Fruit fly (Drosophila melanogaster): Measurements from ENCODE around the gene hoip.

Gene hoip

DNA sequence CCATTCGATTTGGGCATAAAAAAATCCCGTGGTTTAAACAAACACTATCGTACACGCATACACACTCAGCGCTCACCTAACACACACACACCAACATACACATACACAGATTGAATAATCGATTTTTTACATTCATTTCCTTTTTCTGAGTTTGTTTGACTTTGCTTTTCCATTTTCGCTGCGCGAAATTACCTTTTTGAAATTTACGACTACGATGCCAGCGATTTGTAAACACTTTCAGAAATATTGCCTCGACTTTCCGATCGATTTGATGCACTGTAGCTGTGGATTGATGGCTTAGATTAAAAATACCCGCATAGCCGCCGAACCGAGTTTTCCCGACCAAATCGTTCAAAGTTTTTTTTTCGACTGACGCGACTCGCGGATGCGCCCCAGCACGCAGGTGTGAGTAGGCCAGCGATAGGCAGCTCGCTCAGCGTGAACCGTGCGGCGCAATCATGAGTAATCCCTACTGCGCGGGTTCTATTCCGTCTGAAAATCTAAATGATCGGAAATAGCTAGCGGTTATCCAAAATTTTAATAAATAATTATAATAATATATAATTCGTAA is 583 bp upstream of the hoip start, which contains the start of gene Pka-C1 (continued):
- TF ChIP-seq odd (GFP tag; optimal IDR thresholded peaks at IDR 0.05): peak; percentile 35
- no peak for TF ChIP-seq CG31365 (tag; optimal IDR thresholded peaks at IDR 0.05)
- no peak for TF ChIP-seq CG15073 (GFP tag; optimal IDR thresholded peaks at IDR 0.05)
- no peak for TF ChIP-seq cwo (GFP tag; optimal IDR thresholded peaks at IDR 0.05)
- no peak for TF ChIP-seq kay (GFP tag; optimal IDR thresholded peaks at IDR 0.05)
- TF ChIP-seq CG17359 (tag; optimal IDR thresholded peaks at IDR 0.05): peak; percentile 11
- TF ChIP-seq CG6683 (GFP tag; optimal IDR thresholded peaks at IDR 0.05): no peak
- TF ChIP-seq sisA (GFP tag; IDR thresholded peaks at IDR 0.05): 0 out of 2 replicates have a peak, but pooled peaks have one; percentile 21
- TF ChIP-seq slp2 (GFP tag; optimal IDR thresholded peaks at IDR 0.05): no peak
- peak; percentile 93 for TF ChIP-seq CG8478 (optimal IDR thresholded peaks at IDR 0.05)
- 0 out of 3 replicates have a peak, but pooled peaks have one; percentile 49 for TF ChIP-seq CG2199 (GFP tag; IDR thresholded peaks at IDR 0.05)
- no peak for TF ChIP-seq esg (GFP tag; conservative IDR thresholded peaks at IDR 0.05)
- TF ChIP-seq gt (GFP tag; IDR thresholded peaks at IDR 0.05): no peak
- TF ChIP-seq ase (GFP tag; IDR thresholded peaks at IDR 0.05): 0 out of 3 replicates have a peak, but pooled peaks have one; percentile 14
- TF ChIP-seq CHES-1-like (GFP tag; optimal IDR thresholded peaks at IDR 0.05): peak; percentile 18
- no peak for TF ChIP-seq Myb (GFP tag; optimal IDR thresholded peaks at IDR 0.05)
- TF ChIP-seq her (GFP tag; optimal IDR thresholded peaks at IDR 0.05): peak; percentile 100
- no peak for TF ChIP-seq tap (tag; optimal IDR thresholded peaks at IDR 0.05)
- TF ChIP-seq unpg (GFP tag; optimal IDR thresholded peaks at IDR 0.05): no peak
- TF ChIP-seq HLH54F (GFP tag; optimal IDR thresholded peaks at IDR 0.05): no peak
- TF ChIP-seq HHEX (GFP tag; optimal IDR thresholded peaks at IDR 0.05): no peak
- TF ChIP-seq sug (tag; optimal IDR thresholded peaks at IDR 0.05): peak; percentile 32
- peak; percentile 69; the same call in 2 of the 3 replicates for TF ChIP-seq CG11560 (tag; IDR thresholded peaks at IDR 0.05)
- TF ChIP-seq CG10654 (GFP tag; optimal IDR thresholded peaks at IDR 0.05): no peak
- TF ChIP-seq p53 (GFP tag; optimal IDR thresholded peaks at IDR 0.05): no peak
- no peak; the same call in 1 of the 2 replicates for TF ChIP-seq stc (GFP tag; IDR thresholded peaks at IDR 0.05)
- no peak for TF ChIP-seq lov (optimal IDR thresholded peaks at IDR 0.05)
- TF ChIP-seq lov (GFP tag; IDR thresholded peaks at IDR 0.05): 0 out of 3 replicates have a peak, but pooled peaks have one; percentile 24
- no peak for TF ChIP-seq Neu2 (GFP tag; optimal IDR thresholded peaks at IDR 0.05; ENCODE audit: borderline replicate concordance)
- no peak for TF ChIP-seq CG2875 (GFP tag; optimal IDR thresholded peaks at IDR 0.05)
- no peak for TF ChIP-seq CG7556 (GFP tag; optimal IDR thresholded peaks at IDR 0.05)
- TF ChIP-seq nerfin-2 (GFP tag; IDR thresholded peaks at IDR 0.05; ENCODE audit: partially characterized antibody): peak; percentile 22; the same call in 1 of the 2 replicates
- TF ChIP-seq gcm2 (GFP tag; optimal IDR thresholded peaks at IDR 0.05): no peak
- TF ChIP-seq zen2 (GFP tag; IDR thresholded peaks at IDR 0.05; ENCODE audit: partially characterized antibody): no peak
- no peak for TF ChIP-seq CG3407 (GFP tag; optimal IDR thresholded peaks at IDR 0.05)
- no peak for TF ChIP-seq Sox102F (GFP tag; optimal IDR thresholded peaks at IDR 0.05)
- no peak for TF ChIP-seq kni (GFP tag; optimal IDR thresholded peaks at IDR 0.05)
- TF ChIP-seq Tbp (GFP tag; optimal IDR thresholded peaks at IDR 0.05): no peak
- TF ChIP-seq ham (GFP tag; IDR thresholded peaks at IDR 0.05): no peak
- TF ChIP-seq CG17186 (GFP tag; optimal IDR thresholded peaks at IDR 0.05): peak; percentile 78
- TF ChIP-seq mam (GFP tag; optimal IDR thresholded peaks at IDR 0.05): no peak
- peak; percentile 24 for TF ChIP-seq dmrt11E (tag; optimal IDR thresholded peaks at IDR 0.05)
- TF ChIP-seq crp (GFP tag; optimal IDR thresholded peaks at IDR 0.05): no peak
- no peak for TF ChIP-seq CG9609 (GFP tag; optimal IDR thresholded peaks at IDR 0.05)
- TF ChIP-seq dan (GFP tag; IDR thresholded peaks at IDR 0.05): no peak
- TF ChIP-seq tin (GFP tag; optimal IDR thresholded peaks at IDR 0.05): no peak
- TF ChIP-seq row (GFP tag; IDR thresholded peaks at IDR 0.05): peak; percentile 59; the same call in 2 of the 3 replicates
- peak; percentile 7 for TF ChIP-seq mirr (GFP tag; optimal IDR thresholded peaks at IDR 0.05)
- peak; percentile 60 for TF ChIP-seq CG15514 (GFP tag; optimal IDR thresholded peaks at IDR 0.05)
- TF ChIP-seq rib (GFP tag; IDR thresholded peaks at IDR 0.05): no peak

Measured in whole organism, embryonic.